Fruit fly (Drosophila melanogaster): ENCODE data around the gene Trpml.

DNA sequence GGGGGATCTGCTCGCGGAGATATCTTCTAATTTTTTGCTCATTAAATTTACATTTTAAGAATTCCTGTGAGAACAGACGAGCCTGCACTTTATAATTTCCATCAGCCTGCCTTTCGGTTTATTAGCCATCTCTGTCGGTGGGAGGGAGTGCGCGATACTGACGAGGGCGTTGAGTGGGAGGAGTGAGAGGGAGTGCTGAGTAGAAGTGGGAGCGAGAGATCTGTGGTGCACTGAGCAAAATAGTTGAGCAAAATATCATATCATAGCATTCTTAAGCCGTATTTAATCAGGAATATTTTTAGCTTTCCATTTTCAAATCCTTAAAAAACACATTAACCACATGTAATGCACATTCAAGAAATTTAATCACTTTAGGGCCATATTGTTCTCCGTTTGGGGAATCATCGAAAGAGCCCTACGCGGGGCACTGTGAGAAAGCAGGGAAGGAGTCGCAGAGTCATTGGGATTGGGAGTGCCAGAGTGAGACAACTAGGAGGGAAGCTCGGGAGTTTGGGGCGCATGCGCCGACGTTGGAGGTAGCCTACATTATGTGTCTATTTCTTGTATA is 53.0 kb downstream of the Trpml start:
- TF ChIP-seq CG9139 (GFP tag; optimal IDR thresholded peaks at IDR 0.05) (no peak), Hr4 (GFP tag; optimal IDR thresholded peaks at IDR 0.05) (no peak), svp (GFP tag) (no peak), Eip78C (GFP tag) (no peak), ss (GFP tag; optimal IDR thresholded peaks at IDR 0.05) (no peak), OdsH (GFP tag; optimal IDR thresholded peaks at IDR 0.05) (no peak), CG6792 (GFP tag; optimal IDR thresholded peaks at IDR 0.05) (no peak), CG1621 (tag; optimal IDR thresholded peaks at IDR 0.05) (no peak)

All from whole organism, prepupa.